Worm (Caenorhabditis elegans): Measurements from ENCODE around the gene hsp-75.

Gene hsp-75

ce11 chrIII:7226607-7227006 lies at the start of gene hsp-75:
hsp-75 (minus strand) TSS chrIII:7226707.
- TF ChIP-seq ztf-23 (GFP tag; IDR thresholded peaks at IDR 0.05) (no peak), klf-2 (GFP tag; conservative IDR thresholded peaks at IDR 0.05) (no peak), tab-1 (GFP tag; IDR thresholded peaks at IDR 0.05) (no peak), flt-1 (GFP tag; IDR thresholded peaks at IDR 0.05) (no peak), T22C8.4 (GFP tag; IDR thresholded peaks at IDR 0.05) (no peak), med-1 (GFP tag; optimal IDR thresholded peaks at IDR 0.05; ENCODE audit: insufficient read depth) (no peak), ztf-29 (GFP tag; IDR thresholded peaks at IDR 0.05) (no peak), cog-1 (tag; optimal IDR thresholded peaks at IDR 0.05) (no peak)

DNA sequence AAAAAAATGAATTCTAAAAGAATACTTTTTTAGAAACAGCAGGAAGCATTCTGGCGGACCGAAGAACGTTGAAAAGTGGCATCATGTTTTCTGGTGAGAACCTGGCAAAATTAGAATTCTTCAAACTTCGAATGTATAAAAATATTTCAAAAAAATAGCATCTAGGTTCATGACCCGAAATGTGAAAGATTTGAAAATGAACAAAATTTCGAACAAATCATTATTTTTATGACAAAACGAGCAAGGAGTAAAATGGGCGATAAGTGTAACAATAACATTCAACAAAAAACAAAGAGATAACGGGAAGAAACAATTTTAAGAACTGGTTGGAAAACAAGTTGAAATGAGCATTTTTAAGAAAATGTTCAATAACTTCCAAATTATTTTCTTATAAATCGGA lies 48.8 kb upstream of the hsp-75 start, which contains the start of gene psd-1:
psd-1 (minus strand) TSS at position 101 of the 400 bp plus-strand sequence.
- no peak for TF ChIP-seq tab-1 (GFP tag; IDR thresholded peaks at IDR 0.05)
- TF ChIP-seq ztf-23 (GFP tag; IDR thresholded peaks at IDR 0.05): no peak

- no peak for TF ChIP-seq ztf-29 (GFP tag; IDR thresholded peaks at IDR 0.05)
- no peak for TF ChIP-seq tab-1 (GFP tag; IDR thresholded peaks at IDR 0.05)
- TF ChIP-seq ztf-23 (GFP tag; IDR thresholded peaks at IDR 0.05): no peak
- no peak for TF ChIP-seq T22C8.4 (GFP tag; IDR thresholded peaks at IDR 0.05)
- TF ChIP-seq flt-1 (GFP tag; IDR thresholded peaks at IDR 0.05): no peak
- TF ChIP-seq klf-2 (GFP tag; conservative IDR thresholded peaks at IDR 0.05): no peak
- TF ChIP-seq cog-1 (tag; optimal IDR thresholded peaks at IDR 0.05): no peak
- TF ChIP-seq ref-1 (GFP tag; conservative IDR thresholded peaks at IDR 0.05): no peak
- no peak for TF ChIP-seq med-1 (GFP tag; optimal IDR thresholded peaks at IDR 0.05; ENCODE audit: insufficient read depth)
These were observed 47.2 kb upstream of the hsp-75 start for ce11 chrIII:7273718-7274117.

DNA sequence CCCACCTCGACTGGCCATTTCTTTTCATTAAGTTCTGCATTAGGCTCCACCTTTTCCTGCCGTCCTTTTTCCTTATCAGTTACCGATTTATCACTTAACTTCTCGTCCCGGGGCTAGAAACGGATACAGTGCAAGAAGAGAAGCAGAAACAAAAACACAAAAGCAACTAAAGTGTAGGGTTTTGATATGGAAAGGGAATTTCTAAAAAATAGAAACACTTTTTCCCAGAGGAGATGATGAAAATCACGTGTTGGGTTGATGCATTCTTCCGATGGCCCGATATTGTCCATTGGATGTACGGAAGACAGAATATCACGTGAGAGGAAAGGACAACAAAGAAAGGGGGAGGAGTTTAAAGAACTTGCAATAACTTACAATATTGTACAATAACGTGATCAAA lies 46.3 kb upstream of the hsp-75 start:
- no peak for TF ChIP-seq tab-1 (GFP tag; IDR thresholded peaks at IDR 0.05)
- no peak for TF ChIP-seq ref-1 (GFP tag; conservative IDR thresholded peaks at IDR 0.05)
- TF ChIP-seq klf-2 (GFP tag; conservative IDR thresholded peaks at IDR 0.05): no peak
- TF ChIP-seq ztf-29 (GFP tag; IDR thresholded peaks at IDR 0.05): no peak
- no peak for TF ChIP-seq T22C8.4 (GFP tag; IDR thresholded peaks at IDR 0.05)
- TF ChIP-seq med-1 (GFP tag; optimal IDR thresholded peaks at IDR 0.05; ENCODE audit: insufficient read depth): no peak
- no peak for TF ChIP-seq flt-1 (GFP tag; IDR thresholded peaks at IDR 0.05)

DNA sequence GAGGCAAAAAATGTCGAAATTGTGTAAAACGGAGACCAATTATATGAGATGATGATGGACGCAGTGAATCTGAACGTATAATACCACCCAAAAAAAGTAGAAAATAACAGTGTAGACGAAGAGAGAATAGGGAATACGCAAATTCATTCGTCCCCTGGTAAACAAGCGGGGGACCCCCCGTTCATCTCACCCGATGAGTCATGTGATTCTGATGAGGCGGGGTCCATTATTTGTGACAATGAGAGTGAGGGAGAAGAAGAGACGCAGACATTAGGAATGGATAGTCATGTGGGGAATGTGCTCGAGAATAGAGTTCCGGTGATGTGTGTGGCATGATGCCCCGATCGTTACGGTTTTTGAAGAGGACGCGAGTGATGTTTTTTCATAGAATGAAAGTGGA lies 45.6 kb upstream of the hsp-75 start:
- no peak for TF ChIP-seq klf-2 (GFP tag; conservative IDR thresholded peaks at IDR 0.05)
- no peak for TF ChIP-seq ref-1 (GFP tag; conservative IDR thresholded peaks at IDR 0.05)
- TF ChIP-seq cog-1 (tag; optimal IDR thresholded peaks at IDR 0.05): peak; percentile 15
- no peak for TF ChIP-seq T22C8.4 (GFP tag; IDR thresholded peaks at IDR 0.05)
- TF ChIP-seq flt-1 (GFP tag; IDR thresholded peaks at IDR 0.05): 0 out of 2 replicates have a peak, but pooled peaks have one; percentile 46

DNA sequence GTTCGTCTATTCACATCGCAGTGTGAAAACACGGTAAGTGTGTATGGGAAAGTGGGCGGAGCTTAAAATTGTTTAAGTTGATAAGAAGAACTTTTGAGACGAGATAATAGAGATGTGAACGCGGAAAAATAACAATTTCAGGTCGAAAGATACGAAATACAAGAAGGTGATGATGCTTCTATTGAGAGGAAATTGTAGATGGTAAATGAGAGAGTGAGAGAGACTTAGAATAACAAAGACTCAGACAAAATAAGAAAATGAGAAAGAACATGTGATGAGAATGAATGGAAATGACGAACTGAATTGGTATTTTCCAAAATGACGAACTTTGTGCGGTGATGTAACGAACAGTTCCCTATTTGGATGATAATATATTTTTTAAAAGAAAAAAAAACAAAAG lies 44.6 kb upstream of the hsp-75 start:
- no peak for TF ChIP-seq klf-2 (GFP tag; conservative IDR thresholded peaks at IDR 0.05)

ce11 chrIII:7263028-7263427 lies 36.5 kb upstream of the hsp-75 start:
- TF ChIP-seq ref-1 (GFP tag; conservative IDR thresholded peaks at IDR 0.05) (no peak), ztf-29 (GFP tag; IDR thresholded peaks at IDR 0.05) (no peak), med-1 (GFP tag; optimal IDR thresholded peaks at IDR 0.05; ENCODE audit: insufficient read depth) (no peak), flt-1 (GFP tag; IDR thresholded peaks at IDR 0.05) (no peak), T22C8.4 (GFP tag; IDR thresholded peaks at IDR 0.05) (no peak), cog-1 (tag; optimal IDR thresholded peaks at IDR 0.05) (no peak), tab-1 (GFP tag; IDR thresholded peaks at IDR 0.05) (no peak)

- no peak for TF ChIP-seq flt-1 (GFP tag; IDR thresholded peaks at IDR 0.05)
- no peak for TF ChIP-seq ztf-23 (GFP tag; IDR thresholded peaks at IDR 0.05)
- no peak for TF ChIP-seq cog-1 (tag; optimal IDR thresholded peaks at IDR 0.05)
- TF ChIP-seq ztf-29 (GFP tag; IDR thresholded peaks at IDR 0.05): no peak
- TF ChIP-seq med-1 (GFP tag; optimal IDR thresholded peaks at IDR 0.05; ENCODE audit: insufficient read depth): no peak
- TF ChIP-seq tab-1 (GFP tag; IDR thresholded peaks at IDR 0.05): no peak
- no peak for TF ChIP-seq T22C8.4 (GFP tag; IDR thresholded peaks at IDR 0.05)
- TF ChIP-seq ref-1 (GFP tag; conservative IDR thresholded peaks at IDR 0.05): no peak
- no peak for TF ChIP-seq klf-2 (GFP tag; conservative IDR thresholded peaks at IDR 0.05)
These were observed 36.1 kb upstream of the hsp-75 start for ce11 chrIII:7262592-7262991.

DNA sequence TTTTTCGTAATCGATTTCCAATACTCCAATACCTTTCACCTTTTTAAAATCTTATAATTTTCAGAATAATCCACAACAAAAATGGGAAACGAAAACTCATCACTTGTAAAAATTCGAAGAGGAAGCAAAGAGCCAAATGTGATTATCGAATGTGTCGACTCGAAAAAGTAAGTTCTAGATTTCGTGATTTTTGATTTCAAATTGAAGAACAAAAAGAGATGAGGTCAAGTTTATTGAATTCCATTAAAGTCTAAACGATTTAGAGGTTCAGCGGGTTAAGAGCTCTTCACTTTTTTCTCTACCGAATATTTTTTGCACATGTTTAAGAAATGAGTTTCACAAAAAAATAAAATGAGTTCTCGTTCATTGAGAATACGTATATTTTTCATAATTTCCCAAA lies 32.4 kb upstream of the hsp-75 start, which contains the start of gene B0361.4:
B0361.4 (plus strand) TSS at position 61 of the 400 bp plus-strand sequence.
- TF ChIP-seq T22C8.4 (GFP tag; IDR thresholded peaks at IDR 0.05) (no peak), flt-1 (GFP tag; IDR thresholded peaks at IDR 0.05) (no peak), ztf-23 (GFP tag; IDR thresholded peaks at IDR 0.05) (no peak), ref-1 (GFP tag; conservative IDR thresholded peaks at IDR 0.05) (no peak), cog-1 (tag; optimal IDR thresholded peaks at IDR 0.05) (no peak), klf-2 (GFP tag; conservative IDR thresholded peaks at IDR 0.05) (no peak), ztf-29 (GFP tag; IDR thresholded peaks at IDR 0.05) (no peak), tab-1 (GFP tag; IDR thresholded peaks at IDR 0.05) (no peak), med-1 (GFP tag; optimal IDR thresholded peaks at IDR 0.05; ENCODE audit: insufficient read depth) (no peak)

- no peak for TF ChIP-seq tab-1 (GFP tag; IDR thresholded peaks at IDR 0.05)
- TF ChIP-seq ref-1 (GFP tag; conservative IDR thresholded peaks at IDR 0.05): no peak
- no peak for TF ChIP-seq flt-1 (GFP tag; IDR thresholded peaks at IDR 0.05)
- no peak for TF ChIP-seq cog-1 (tag; optimal IDR thresholded peaks at IDR 0.05)
- TF ChIP-seq ztf-23 (GFP tag; IDR thresholded peaks at IDR 0.05): no peak
- TF ChIP-seq klf-2 (GFP tag; conservative IDR thresholded peaks at IDR 0.05): no peak
- no peak for TF ChIP-seq ztf-29 (GFP tag; IDR thresholded peaks at IDR 0.05)
- TF ChIP-seq T22C8.4 (GFP tag; IDR thresholded peaks at IDR 0.05): no peak
- no peak for TF ChIP-seq med-1 (GFP tag; optimal IDR thresholded peaks at IDR 0.05; ENCODE audit: insufficient read depth)
These were observed 27.2 kb upstream of the hsp-75 start for ce11 chrIII:7253669-7254068.

ce11 chrIII:7247740-7248139 lies 21.2 kb upstream of the hsp-75 start, which contains the start of gene zmp-6:
zmp-6 (minus strand) TSS chrIII:7247840.
- TF ChIP-seq tab-1 (GFP tag; IDR thresholded peaks at IDR 0.05) (no peak), flt-1 (GFP tag; IDR thresholded peaks at IDR 0.05) (no peak), med-1 (GFP tag; optimal IDR thresholded peaks at IDR 0.05; ENCODE audit: insufficient read depth) (no peak), ztf-29 (GFP tag; IDR thresholded peaks at IDR 0.05) (no peak), klf-2 (GFP tag; conservative IDR thresholded peaks at IDR 0.05) (no peak), ref-1 (GFP tag; conservative IDR thresholded peaks at IDR 0.05) (no peak), T22C8.4 (GFP tag; IDR thresholded peaks at IDR 0.05) (no peak), cog-1 (tag; optimal IDR thresholded peaks at IDR 0.05) (no peak), ztf-23 (GFP tag; IDR thresholded peaks at IDR 0.05) (no peak)
